Worm (Caenorhabditis elegans) whole organism, late embryonic: ENCODE results near the gene pgp-9.

Experiments used
- C08G9.2 ChIP-seq: sonication (generic microtip); optimal IDR thresholded peaks from 2 replicates; lab custom pipeline; 2016; ENCODE audit warnings: mild to moderate bottlenecking, missing genetic modification characterization, moderate library complexity, missing compliant biosample characterization
- C38D4.7 ChIP-seq: fragments of 200-800 bp; sonication (Bioruptor generic); optimal IDR thresholded peaks from 2 replicates; lab custom pipeline; 2018; ENCODE audit warnings: mild to moderate bottlenecking, missing genetic modification characterization, moderate library complexity, missing compliant biosample characterization
- K02D7.2 ChIP-seq: sonication (generic microtip); optimal IDR thresholded peaks from 2 replicates; lab custom pipeline; 2017; ENCODE audit warnings: mild to moderate bottlenecking, missing genetic modification characterization, missing compliant biosample characterization
- K09A11.1 ChIP-seq: sonication (generic microtip); optimal IDR thresholded peaks from 2 replicates; lab custom pipeline; 2017; ENCODE audit warnings: antibody characterized with exemption, mild to moderate bottlenecking, missing genetic modification characterization, missing compliant biosample characterization; ENCODE audit not compliant: insufficient read depth
- T23F11.4 ChIP-seq: fragments of 200-800 bp; sonication (Bioruptor generic); optimal IDR thresholded peaks from 2 replicates; lab custom pipeline; 2018; ENCODE audit warnings: mild to moderate bottlenecking, missing genetic modification characterization, missing compliant biosample characterization
- Y22D7AL.16 ChIP-seq: sonication (generic microtip); optimal IDR thresholded peaks from 2 replicates; lab custom pipeline; 2016; ENCODE audit warnings: missing genetic modification characterization, missing compliant biosample characterization
- ceh-19 ChIP-seq: fragments of 200-800 bp; sonication (Bioruptor generic); optimal IDR thresholded peaks from 2 replicates; lab custom pipeline; 2018; ENCODE audit warnings: mild to moderate bottlenecking, missing genetic modification characterization, missing compliant biosample characterization
- ceh-24 ChIP-seq: sonication (generic microtip); optimal IDR thresholded peaks from 2 replicates; lab custom pipeline; 2016; ENCODE audit warnings: mild to moderate bottlenecking, missing genetic modification characterization, missing compliant biosample characterization
- ceh-30 ChIP-seq: fragments of 150-350 bp; optimal IDR thresholded peaks from 2 replicates; lab custom pipeline; 2014; ENCODE audit warnings: missing biosample characterization, missing genetic modification characterization
- ceh-48 ChIP-seq: sonication (generic microtip); optimal IDR thresholded peaks from 2 replicates; lab custom pipeline; 2016; ENCODE audit warnings: missing genetic modification characterization, inconsistent platforms, missing compliant biosample characterization
- ceh-9 ChIP-seq: sonication (generic microtip); optimal IDR thresholded peaks from 2 replicates; lab custom pipeline; 2016; ENCODE audit warnings: mild to moderate bottlenecking, missing genetic modification characterization, inconsistent platforms, missing compliant biosample characterization
- che-1 ChIP-seq: sonication (generic microtip); optimal IDR thresholded peaks from 2 replicates; lab custom pipeline; 2016; ENCODE audit warnings: mild to moderate bottlenecking, missing genetic modification characterization, missing compliant biosample characterization
- elt-2 ChIP-seq: sonication (generic microtip); optimal IDR thresholded peaks from 2 replicates; lab custom pipeline; 2016; ENCODE audit warnings: missing genetic modification reagents, missing genetic modification characterization, missing compliant biosample characterization
- elt-4 ChIP-seq: sonication (generic microtip); optimal IDR thresholded peaks from 2 replicates; lab custom pipeline; 2016; ENCODE audit warnings: missing genetic modification characterization, missing compliant biosample characterization
- eyg-1 ChIP-seq: sonication (generic microtip); optimal IDR thresholded peaks from 2 replicates; lab custom pipeline; 2016; ENCODE audit warnings: missing genotype, missing genetic modification characterization, missing compliant biosample characterization
- fax-1 ChIP-seq: sonication (generic microtip); optimal IDR thresholded peaks from 2 replicates; lab custom pipeline; 2016; ENCODE audit warnings: missing genotype, missing genetic modification characterization, missing compliant biosample characterization
- gmeb-2 ChIP-seq: sonication (generic microtip); optimal IDR thresholded peaks from 2 replicates; lab custom pipeline; 2016; ENCODE audit warnings: missing genetic modification characterization, inconsistent platforms, missing compliant biosample characterization
- hlh-15 ChIP-seq: sonication (generic microtip); optimal IDR thresholded peaks from 2 replicates; lab custom pipeline; 2016; ENCODE audit warnings: missing genetic modification characterization, missing compliant biosample characterization
- hlh-6 ChIP-seq: sonication (generic microtip); optimal IDR thresholded peaks from 2 replicates; lab custom pipeline; 2016; ENCODE audit warnings: missing genotype, missing genetic modification characterization, missing compliant biosample characterization
- nfya-1 ChIP-seq: sonication (generic microtip); optimal IDR thresholded peaks from 2 replicates; lab custom pipeline; 2017; ENCODE audit warnings: missing genetic modification characterization, mild to moderate bottlenecking, missing compliant biosample characterization, antibody characterized with exemption, moderate library complexity
- nhr-232 ChIP-seq: sonication (generic microtip); optimal IDR thresholded peaks from 2 replicates; lab custom pipeline; 2016; ENCODE audit warnings: missing genetic modification characterization, missing compliant biosample characterization
- odd-2 ChIP-seq: sonication (generic microtip); optimal IDR thresholded peaks from 2 replicates; lab custom pipeline; 2017; ENCODE audit warnings: antibody characterized with exemption, mild to moderate bottlenecking, missing genetic modification characterization, missing compliant biosample characterization
- pag-3 ChIP-seq: sonication (generic microtip); optimal IDR thresholded peaks from 2 replicates; lab custom pipeline; 2016; ENCODE audit warnings: missing compliant biosample characterization, missing genetic modification characterization, borderline replicate concordance
- pax-1 ChIP-seq: fragments of 150-350 bp; optimal IDR thresholded peaks from 2 replicates; lab custom pipeline; 2014; ENCODE audit warnings: missing biosample characterization, missing genetic modification characterization
- pha-4 ChIP-seq: fragments of 150-350 bp; optimal IDR thresholded peaks from 2 replicates; lab custom pipeline; 2018; ENCODE audit warnings: missing biosample characterization, missing genetic modification reagents, missing genetic modification characterization
- pros-1 ChIP-seq: fragments of 150-350 bp; optimal IDR thresholded peaks from 2 replicates; lab custom pipeline; 2014; ENCODE audit warnings: missing biosample characterization, missing genetic modification reagents, missing genetic modification characterization
- ref-2 ChIP-seq: sonication (generic microtip); optimal IDR thresholded peaks from 2 replicates; lab custom pipeline; 2016; ENCODE audit warnings: missing genetic modification characterization, missing compliant biosample characterization
- sdc-2 ChIP-seq: sonication (generic microtip); optimal IDR thresholded peaks from 2 replicates; lab custom pipeline; 2016; ENCODE audit warnings: missing genotype, missing genetic modification characterization, missing compliant biosample characterization
- sox-4 ChIP-seq: sonication (generic microtip); optimal IDR thresholded peaks from 2 replicates; lab custom pipeline; 2017; ENCODE audit warnings: mild to moderate bottlenecking, missing genetic modification characterization, inconsistent platforms, missing compliant biosample characterization
- syd-9 ChIP-seq: sonication (generic microtip); optimal IDR thresholded peaks from 2 replicates; lab custom pipeline; 2016; ENCODE audit warnings: mild to moderate bottlenecking, missing genetic modification characterization, moderate library complexity, missing compliant biosample characterization
- tbx-7 ChIP-seq: sonication (generic microtip); optimal IDR thresholded peaks from 2 replicates; lab custom pipeline; 2016; ENCODE audit warnings: missing genotype, missing genetic modification characterization, missing compliant biosample characterization
- ttx-3 ChIP-seq: sonication (generic microtip); optimal IDR thresholded peaks from 2 replicates; lab custom pipeline; 2016; ENCODE audit warnings: missing genetic modification reagents, missing genetic modification characterization, missing compliant biosample characterization
- unc-3 ChIP-seq, 2 experiments: fragments of 200-800 bp in 1 of 2; sonication (Bioruptor generic) in 1 of 2; sonication (generic microtip) in 1 of 2; conservative IDR thresholded peaks in 1 of 2; optimal IDR thresholded peaks in 1 of 2; 2 replicates each; pipeline versions ENCODE4 v1.3.6 to Lab custom; 2016 to 2022; ENCODE audit warnings: missing compliant biosample characterization in 2 of 2, missing genetic modification characterization in 2 of 2, missing genetic modification reagents in 1 of 2

Gene pgp-9

ce11 chrV:17767249-17767648 lies 11.6 kb downstream of the pgp-9 start, which contains the start of gene srh-284:
srh-284 (plus strand) TSS chrV:17767549.
- no peak for TF ChIP-seq sdc-2 (tag; lab: Kevin White, UChicago)
- TF ChIP-seq pha-4 (tag; lab: Kevin White, UChicago), result no peak
- TF ChIP-seq K09A11.1 (tag; lab: Kevin White, UChicago), result no peak
- TF ChIP-seq nhr-232 (tag; lab: Kevin White, UChicago), result no peak
- TF ChIP-seq ceh-19 (GFP tag; lab: Kevin White, UChicago), result no peak
- no peak for TF ChIP-seq T23F11.4
- no peak for TF ChIP-seq unc-3 (GFP tag; conservative IDR thresholded peaks at IDR 0.05; lab: Robert Waterston, UW)
- no peak for TF ChIP-seq unc-3 (tag; optimal IDR thresholded peaks at IDR 0.05; lab: Kevin White, UChicago)
- TF ChIP-seq hlh-6 (tag; lab: Kevin White, UChicago), result no peak
- no peak for TF ChIP-seq Y22D7AL.16 (tag; lab: Kevin White, UChicago)
- TF ChIP-seq eyg-1 (tag; lab: Kevin White, UChicago), result no peak
- TF ChIP-seq nfya-1 (tag; lab: Kevin White, UChicago), result no peak
- TF ChIP-seq ceh-24, result no peak
- no peak for TF ChIP-seq pag-3 (tag; lab: Kevin White, UChicago)
- TF ChIP-seq ref-2 (tag; lab: Kevin White, UChicago), result no peak

- TF ChIP-seq syd-9 (tag; lab: Kevin White, UChicago), result no peak
- TF ChIP-seq ceh-19 (GFP tag; lab: Kevin White, UChicago), result no peak
- TF ChIP-seq Y22D7AL.16 (tag; lab: Kevin White, UChicago), result no peak
- TF ChIP-seq gmeb-2 (tag; lab: Kevin White, UChicago), result no peak
- no peak for TF ChIP-seq nfya-1 (tag; lab: Kevin White, UChicago)
- TF ChIP-seq elt-2 (tag; lab: Kevin White, UChicago), result no peak
- no peak for TF ChIP-seq T23F11.4
- TF ChIP-seq, all 69 proteins: peak for 0
Measured at ce11 chrV:17767768-17768167, 12.1 kb downstream of the pgp-9 start.

ce11 chrV:17773108-17773507 lies 17.4 kb downstream of the pgp-9 start, which contains the start of gene sre-21:
sre-21 (minus strand) TSS chrV:17773208.
- no peak for TF ChIP-seq ttx-3
- no peak for TF ChIP-seq elt-4 (tag; lab: Kevin White, UChicago)
- TF ChIP-seq T23F11.4, result no peak
- TF ChIP-seq pag-3 (tag; lab: Kevin White, UChicago), result no peak
- TF ChIP-seq sdc-2 (tag; lab: Kevin White, UChicago), result no peak
- no peak for TF ChIP-seq hlh-15
- TF ChIP-seq pax-1 (tag; lab: Kevin White, UChicago), result no peak
- TF ChIP-seq K02D7.2 (tag; lab: Kevin White, UChicago), result no peak
- no peak for TF ChIP-seq ceh-24
- TF ChIP-seq che-1 (tag; lab: Kevin White, UChicago), result no peak
- TF ChIP-seq, all 69 proteins: peak for 0

ce11 chrV:17777127-17777526 lies 21.4 kb downstream of the pgp-9 start, which contains the start of gene ddo-1:
ddo-1 (minus strand) TSS chrV:17777227.
- TF ChIP-seq ceh-48 (tag; lab: Kevin White, UChicago) (no peak), C38D4.7 (GFP tag; lab: Kevin White, UChicago) (no peak), ref-2 (tag; lab: Kevin White, UChicago) (no peak), C08G9.2 (tag; lab: Kevin White, UChicago) (no peak), odd-2 (tag; lab: Kevin White, UChicago) (no peak), elt-2 (tag; lab: Kevin White, UChicago) (no peak), tbx-7 (no peak), pha-4 (tag; lab: Kevin White, UChicago) (no peak), pros-1 (tag; lab: Kevin White, UChicago) (no peak), ttx-3 (no peak), T23F11.4 (no peak), K09A11.1 (tag; lab: Kevin White, UChicago) (no peak), sox-4 (no peak), ceh-30 (tag; lab: Kevin White, UChicago) (no peak), fax-1 (tag; lab: Kevin White, UChicago) (no peak), Y22D7AL.16 (tag; lab: Kevin White, UChicago) (no peak), elt-4 (tag; lab: Kevin White, UChicago) (no peak), ceh-9 (tag; lab: Kevin White, UChicago) (no peak), pag-3 (tag; lab: Kevin White, UChicago) (no peak)
- TF ChIP-seq, all 69 proteins: peak for 0
